Worm (Caenorhabditis elegans): ENCODE data around the gene F15H10.10.

DNA sequence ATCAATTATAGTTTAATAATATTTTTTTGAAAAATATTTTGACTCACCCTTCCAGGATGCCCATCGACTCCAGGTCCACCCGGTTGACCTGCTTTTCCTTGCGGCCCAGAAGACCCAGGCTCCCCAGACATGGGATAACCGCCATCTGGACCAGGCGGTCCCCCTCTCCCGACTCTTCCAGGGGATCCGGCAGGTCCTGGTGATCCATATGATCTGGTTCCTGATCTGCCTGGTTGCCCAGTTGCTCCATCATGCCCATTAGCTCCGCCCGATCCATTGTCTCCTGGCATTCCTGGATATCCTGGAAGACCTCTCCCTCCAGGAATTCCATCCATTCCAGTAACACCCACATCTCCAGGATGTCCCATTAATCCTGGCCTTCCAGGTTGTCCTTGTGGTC lies 23.1 kb downstream of the F15H10.10 start:
- no peak for TF ChIP-seq mep-1 (tag; optimal IDR thresholded peaks at IDR 0.05)
- no peak for TF ChIP-seq dmd-9 (GFP tag; IDR thresholded peaks at IDR 0.05)
- no peak for TF ChIP-seq aly-2 (tag; optimal IDR thresholded peaks at IDR 0.05)
- TF ChIP-seq Y105C5A.15 (GFP tag; IDR thresholded peaks at IDR 0.05), result no peak
